Worm (Caenorhabditis elegans): ENCODE measurements around the gene coh-4.
A peak's percentile ranks its signal among the peaks of the same experiment; 100 is the strongest.

coh-4 gene

ce11 chrV:4199185-4199584, 23.7 kb upstream of the coh-4 start, which contains the start of gene rpac-40:
Gene rpac-40, plus strand, starts transcription at chrV:4199485.
- TF ChIP-seq madf-6 (GFP tag; IDR thresholded peaks at IDR 0.05): 0 out of 2 replicates have a peak, but pooled peaks have one; percentile 10
- no peak for TF ChIP-seq ekl-4 (GFP tag; IDR thresholded peaks at IDR 0.05)

ce11 chrV:4195283-4195682, 19.8 kb upstream of the coh-4 start, which contains the start of gene algn-5:
Gene algn-5, plus strand, starts transcription at chrV:4195577.
- TF ChIP-seq tbx-9 (tag; optimal IDR thresholded peaks at IDR 0.05; ENCODE audit: borderline replicate concordance) (no peak), fkh-3 (tag; optimal IDR thresholded peaks at IDR 0.05) (no peak), repo-1 (tag; optimal IDR thresholded peaks at IDR 0.05) (no peak), D2030.7 (GFP tag; IDR thresholded peaks at IDR 0.05) (peak; percentile 44; the same call in 1 of the 2 replicates), madf-8 (GFP tag; conservative IDR thresholded peaks at IDR 0.05) (no peak), F23B12.7 (tag; optimal IDR thresholded peaks at IDR 0.05; ENCODE audit: insufficient read depth) (no peak), snpc-1.3 (tag; optimal IDR thresholded peaks at IDR 0.05; ENCODE audit: insufficient read depth) (no peak), F33H1.4 (GFP tag; IDR thresholded peaks at IDR 0.05) (peak; percentile 86), sptf-2 (GFP tag; optimal IDR thresholded peaks at IDR 0.05) (no peak), Y56A3A.18 (GFP tag; IDR thresholded peaks at IDR 0.05) (no peak), ceh-91 (GFP tag; IDR thresholded peaks at IDR 0.05) (0 out of 2 replicates have a peak, but pooled peaks have one; percentile 10), madf-6 (GFP tag; IDR thresholded peaks at IDR 0.05) (peak; percentile 71), ekl-4 (GFP tag; IDR thresholded peaks at IDR 0.05) (no peak), ceh-100 (GFP tag; IDR thresholded peaks at IDR 0.05) (no peak), lsl-1 (GFP tag; optimal IDR thresholded peaks at IDR 0.05) (peak; percentile 90), rpc-1 (optimal IDR thresholded peaks at IDR 0.05) (no peak), rpc-1 (tag; optimal IDR thresholded peaks at IDR 0.05) (no peak), xnd-1 (tag; optimal IDR thresholded peaks at IDR 0.05) (peak; percentile 76)

- peak; percentile 46; the same call in 1 of the 2 replicates for TF ChIP-seq lin-26 (GFP tag; IDR thresholded peaks at IDR 0.05)
- TF ChIP-seq sptf-2 (GFP tag; optimal IDR thresholded peaks at IDR 0.05): no peak
- TF ChIP-seq Y56A3A.18 (GFP tag; IDR thresholded peaks at IDR 0.05): no peak
- TF ChIP-seq ama-1 (optimal IDR thresholded peaks at IDR 0.05): no peak
- TF ChIP-seq ama-1 (GFP tag; optimal IDR thresholded peaks at IDR 0.05): no peak
- no peak for TF ChIP-seq snpc-1.3 (tag; optimal IDR thresholded peaks at IDR 0.05; ENCODE audit: insufficient read depth)
- TF ChIP-seq tbp1 (GFP tag; optimal IDR thresholded peaks at IDR 0.05): peak; percentile 25
- TF ChIP-seq akir-1 (GFP tag; optimal IDR thresholded peaks at IDR 0.05): no peak
- peak; percentile 75 for TF ChIP-seq pbrm-1 (GFP tag; IDR thresholded peaks at IDR 0.05)
- no peak for TF ChIP-seq die-1 (tag; optimal IDR thresholded peaks at IDR 0.05)
- no peak for TF ChIP-seq ztf-6 (GFP tag; IDR thresholded peaks at IDR 0.05)
- peak; percentile 79 for TF ChIP-seq lin-40 (tag; optimal IDR thresholded peaks at IDR 0.05)
- TF ChIP-seq xnd-1 (tag; optimal IDR thresholded peaks at IDR 0.05): no peak
- TF ChIP-seq madf-8 (GFP tag; conservative IDR thresholded peaks at IDR 0.05): no peak
- no peak for TF ChIP-seq nhr-90 (tag; optimal IDR thresholded peaks at IDR 0.05)
- no peak for TF ChIP-seq ztf-28 (GFP tag; IDR thresholded peaks at IDR 0.05)
- peak; percentile 10 for TF ChIP-seq snpc-3.4 (tag; optimal IDR thresholded peaks at IDR 0.05)
- no peak for TF ChIP-seq hlh-12 (tag; optimal IDR thresholded peaks at IDR 0.05)
- TF ChIP-seq Y67H2A.10 (GFP tag; conservative IDR thresholded peaks at IDR 0.05): no peak
- no peak for TF ChIP-seq pha-4 (tag; optimal IDR thresholded peaks at IDR 0.05)
- TF ChIP-seq aptf-2 (GFP tag; conservative IDR thresholded peaks at IDR 0.05): no peak
- TF ChIP-seq tbx-9 (tag; optimal IDR thresholded peaks at IDR 0.05; ENCODE audit: borderline replicate concordance): no peak
- no peak for TF ChIP-seq F33H1.4 (GFP tag; IDR thresholded peaks at IDR 0.05)
- TF ChIP-seq ets-4 (GFP tag; optimal IDR thresholded peaks at IDR 0.05): no peak
- no peak for TF ChIP-seq nfya-2 (GFP tag; IDR thresholded peaks at IDR 0.05)
- peak; percentile 41 for TF ChIP-seq ceh-100 (GFP tag; IDR thresholded peaks at IDR 0.05)
- no peak for TF ChIP-seq D2030.7 (GFP tag; IDR thresholded peaks at IDR 0.05)
- no peak for TF ChIP-seq F57A8.1 (GFP tag; optimal IDR thresholded peaks at IDR 0.05)
- TF ChIP-seq ekl-4 (GFP tag; IDR thresholded peaks at IDR 0.05): no peak
- no peak for TF ChIP-seq nhr-27 (tag; optimal IDR thresholded peaks at IDR 0.05)
- TF ChIP-seq somi-1 (GFP tag; optimal IDR thresholded peaks at IDR 0.05): no peak
- no peak for TF ChIP-seq attf-6 (GFP tag; IDR thresholded peaks at IDR 0.05)
- TF ChIP-seq attf-3 (GFP tag; conservative IDR thresholded peaks at IDR 0.05): no peak
- TF ChIP-seq B0336.3 (GFP tag; IDR thresholded peaks at IDR 0.05): peak; percentile 45; the same call in 1 of the 2 replicates
- no peak for TF ChIP-seq ceh-79 (tag; optimal IDR thresholded peaks at IDR 0.05)
These were observed 19.3 kb upstream of the coh-4 start, which contains the start of gene Y45G5AM.9 for ce11 chrV:4194587-4195211. Gene Y45G5AM.9, minus strand, starts transcription at chrV:4194637.

Measured in whole organism, young adult.